Fruit fly (Drosophila melanogaster) whole organism, embryonic: ENCODE results near the gene CG42833.

Experiments
- Abd-B ChIP-seq: fragments of 200-800 bp; sonication (Bioruptor generic); optimal IDR thresholded peaks from 2 replicates; lab custom pipeline; 2018; ENCODE audit warnings: missing biosample characterization, mild to moderate bottlenecking, missing genetic modification characterization, moderate library complexity
- CG12659 ChIP-seq: fragments of 200-800 bp; sonication (Bioruptor generic); optimal IDR thresholded peaks from 3 replicates; lab custom pipeline; 2017; ENCODE audit warnings: mild to moderate bottlenecking, missing biosample characterization, missing genetic modification reagents, missing genetic modification characterization
- CG14710 ChIP-seq: fragments of 200-800 bp; sonication (Bioruptor generic); optimal IDR thresholded peaks from 3 replicates; lab custom pipeline; 2019; ENCODE audit warnings: missing biosample characterization, mild to moderate bottlenecking, missing genetic modification characterization, moderate library complexity
- CG15514 ChIP-seq: fragments of 200-800 bp; sonication (Bioruptor generic); optimal IDR thresholded peaks from 3 replicates; lab custom pipeline; 2017; ENCODE audit warnings: missing biosample characterization, missing genetic modification characterization, mild to moderate bottlenecking, moderate library complexity, missing genetic modification reagents
- CG1647 ChIP-seq: fragments of 200-800 bp; sonication (Bioruptor generic); optimal IDR thresholded peaks from 3 replicates; lab custom pipeline; 2016; ENCODE audit warnings: missing biosample characterization, missing genetic modification characterization
- CG16813 ChIP-seq: fragments of 200-800 bp; sonication (Bioruptor generic); IDR thresholded peaks from 3 replicates; pipeline ENCODE4 v1.3.6; 2022; ENCODE audit warnings: missing biosample characterization, missing genetic modification characterization; ENCODE audit not compliant: partially characterized antibody
- CG17186 ChIP-seq: fragments of 200-800 bp; sonication (Bioruptor generic); optimal IDR thresholded peaks from 3 replicates; lab custom pipeline; 2017; ENCODE audit warnings: missing biosample characterization, missing genetic modification reagents, missing genetic modification characterization
- CG18619 ChIP-seq: fragments of 200-800 bp; sonication (Bioruptor generic); optimal IDR thresholded peaks from 3 replicates; lab custom pipeline; 2017; ENCODE audit warnings: missing biosample characterization, mild to moderate bottlenecking, missing genetic modification characterization
- CG2116 ChIP-seq: fragments of 200-800 bp; sonication (Bioruptor generic); optimal IDR thresholded peaks from 3 replicates; lab custom pipeline; 2018; ENCODE audit warnings: missing biosample characterization, mild to moderate bottlenecking, missing genetic modification characterization
- CG2712 ChIP-seq: fragments of 200-800 bp; optimal IDR thresholded peaks from 3 replicates; lab custom pipeline; 2019; ENCODE audit warnings: missing biosample characterization, mild to moderate bottlenecking, missing genetic modification characterization, moderate library complexity
- CG34422 ChIP-seq: fragments of 200-800 bp; sonication (Bioruptor generic); IDR thresholded peaks from 3 replicates; pipeline ENCODE4 v1.3.6; 2022; ENCODE audit warnings: missing biosample characterization, missing genetic modification characterization
- CG3995 ChIP-seq: fragments of 200-800 bp; sonication (Bioruptor generic); optimal IDR thresholded peaks from 3 replicates; lab custom pipeline; 2016; ENCODE audit warnings: missing biosample characterization, missing genetic modification characterization
- CG42726 ChIP-seq: fragments of 200-800 bp; sonication (Bioruptor generic); IDR thresholded peaks from 2 replicates; pipeline ENCODE4 v1.3.6; 2022; ENCODE audit warnings: missing biosample characterization, missing genetic modification characterization; ENCODE audit not compliant: partially characterized antibody
- CG4360 ChIP-seq: fragments of 200-800 bp; sonication (Bioruptor generic); IDR thresholded peaks from 2 replicates; pipeline ENCODE4 v1.3.6; 2022; ENCODE audit warnings: missing biosample characterization, missing genetic modification characterization
- CG4617 ChIP-seq: fragments of 200-800 bp; sonication (Bioruptor generic); optimal IDR thresholded peaks from 3 replicates; lab custom pipeline; 2016; ENCODE audit warnings: missing biosample characterization, missing genetic modification characterization, borderline replicate concordance
- CG8924 ChIP-seq: fragments of 200-800 bp; optimal IDR thresholded peaks from 3 replicates; lab custom pipeline; 2019; ENCODE audit warnings: missing biosample characterization, mild to moderate bottlenecking, missing genetic modification characterization, moderate library complexity
- CG9797 ChIP-seq: fragments of 200-800 bp; sonication (Bioruptor generic); optimal IDR thresholded peaks from 3 replicates; lab custom pipeline; 2018; ENCODE audit warnings: missing biosample characterization, mild to moderate bottlenecking, missing genetic modification characterization
- CoRest ChIP-seq: fragments of 200-800 bp; sonication (Bioruptor generic); optimal IDR thresholded peaks from 3 replicates; lab custom pipeline; 2018; ENCODE audit warnings: missing biosample characterization, mild to moderate bottlenecking, missing genetic modification characterization, moderate library complexity
- Dll ChIP-seq: fragments of 200-800 bp; sonication (Bioruptor generic); IDR thresholded peaks from 4 replicates; pipeline ENCODE4 v1.3.6; 2022; ENCODE audit warnings: missing biosample characterization, missing genetic modification characterization; ENCODE audit not compliant: partially characterized antibody
- Dp ChIP-seq: fragments of 200-800 bp; sonication (Bioruptor generic); optimal IDR thresholded peaks from 2 replicates; lab custom pipeline; 2018; ENCODE audit warnings: missing biosample characterization, mild to moderate bottlenecking, missing genetic modification characterization, moderate library complexity
- E2f2 ChIP-seq: fragments of 200-800 bp; sonication (Bioruptor generic); IDR thresholded peaks from 2 replicates; pipeline ENCODE4 v1.3.6; 2022; ENCODE audit warnings: missing biosample characterization, missing genetic modification characterization
- Hand ChIP-seq: fragments of 200-800 bp; sonication (Bioruptor generic); optimal IDR thresholded peaks from 2 replicates; lab custom pipeline; 2017; ENCODE audit warnings: mild to moderate bottlenecking, missing biosample characterization, missing genetic modification reagents, missing genetic modification characterization
- Hr51 ChIP-seq, 2 experiments: fragments of 200-800 bp; sonication (Bioruptor generic); optimal IDR thresholded peaks; 2 replicates in 1 of 2; 3 replicates in 1 of 2; lab custom pipeline; 2016 to 2018; ENCODE audit warnings: missing biosample characterization in 2 of 2, missing genetic modification characterization in 2 of 2, mild to moderate bottlenecking in 1 of 2, moderate library complexity in 1 of 2
- Lhr ChIP-seq: fragments of 200-800 bp; sonication (Bioruptor generic); optimal IDR thresholded peaks from 3 replicates; lab custom pipeline; 2017; ENCODE audit warnings: mild to moderate bottlenecking, missing biosample characterization, missing genetic modification reagents, missing genetic modification characterization
- MESR4 ChIP-seq: fragments of 200-800 bp; sonication (Bioruptor generic); optimal IDR thresholded peaks from 2 replicates; lab custom pipeline; 2018; ENCODE audit warnings: missing biosample characterization, mild to moderate bottlenecking, missing genetic modification characterization, moderate library complexity
- Myb ChIP-seq: fragments of 200-800 bp; sonication (Bioruptor generic); optimal IDR thresholded peaks from 2 replicates; lab custom pipeline; 2016; ENCODE audit warnings: missing biosample characterization, missing genetic modification characterization
- Sry-δ ChIP-seq: fragments of 200-800 bp; sonication (Bioruptor generic); optimal IDR thresholded peaks from 2 replicates; lab custom pipeline; 2016; ENCODE audit warnings: missing biosample characterization, missing genetic modification characterization
- abd-A ChIP-seq: fragments of 200-800 bp; sonication (Bioruptor generic); optimal IDR thresholded peaks from 3 replicates; lab custom pipeline; 2019; ENCODE audit warnings: missing biosample characterization, mild to moderate bottlenecking, missing genetic modification characterization, moderate library complexity
- cwo ChIP-seq: fragments of 200-800 bp; sonication (Bioruptor generic); optimal IDR thresholded peaks from 3 replicates; lab custom pipeline; 2017; ENCODE audit warnings: missing biosample characterization, missing genetic modification characterization, mild to moderate bottlenecking, moderate library complexity, missing genetic modification reagents
- dysf ChIP-seq: fragments of 200-800 bp; sonication (Bioruptor generic); IDR thresholded peaks from 3 replicates; pipeline ENCODE4 v1.3.6; 2022; ENCODE audit warnings: missing biosample characterization, missing genetic modification characterization
- ewg ChIP-seq: fragments of 200-800 bp; sonication (Bioruptor generic); optimal IDR thresholded peaks from 3 replicates; lab custom pipeline; 2017; ENCODE audit warnings: mild to moderate bottlenecking, missing biosample characterization, missing genetic modification reagents, missing genetic modification characterization
- exex ChIP-seq: fragments of 200-800 bp; sonication (Bioruptor generic); optimal IDR thresholded peaks from 4 replicates; lab custom pipeline; 2018; ENCODE audit warnings: missing biosample characterization, mild to moderate bottlenecking, missing genetic modification characterization, moderate library complexity
- gfzf ChIP-seq: fragments of 200-800 bp; sonication (Bioruptor generic); optimal IDR thresholded peaks from 2 replicates; lab custom pipeline; 2016; ENCODE audit warnings: missing biosample characterization, mild to moderate bottlenecking, missing genetic modification characterization, moderate library complexity
- nmo ChIP-seq: fragments of 200-800 bp; sonication (Bioruptor generic); optimal IDR thresholded peaks from 2 replicates; lab custom pipeline; 2018; ENCODE audit warnings: missing biosample characterization, mild to moderate bottlenecking, missing genetic modification characterization, moderate library complexity
- phol ChIP-seq: fragments of 200-800 bp; sonication (Bioruptor generic); optimal IDR thresholded peaks from 3 replicates; lab custom pipeline; 2018; ENCODE audit warnings: missing biosample characterization, mild to moderate bottlenecking, missing genetic modification characterization, moderate library complexity
- pzg ChIP-seq: fragments of 200-800 bp; sonication (Bioruptor generic); optimal IDR thresholded peaks from 3 replicates; lab custom pipeline; 2018; ENCODE audit warnings: missing biosample characterization, mild to moderate bottlenecking, missing genetic modification characterization, moderate library complexity
- sens ChIP-seq: fragments of 200-800 bp; sonication (Bioruptor generic); peaks from one replicate; lab custom pipeline; 2016; ENCODE audit warnings: missing biosample characterization, missing genetic modification characterization
- tin ChIP-seq: fragments of 200-800 bp; sonication (Bioruptor generic); optimal IDR thresholded peaks from 3 replicates; lab custom pipeline; 2016; ENCODE audit warnings: missing biosample characterization, missing genetic modification characterization
- unc-4 ChIP-seq: fragments of 200-800 bp; sonication (Bioruptor generic); IDR thresholded peaks from 2 replicates; pipeline ENCODE4 v1.3.6; 2022; ENCODE audit warnings: missing biosample characterization, missing genetic modification characterization; ENCODE audit not compliant: partially characterized antibody
- vnd ChIP-seq: fragments of 200-800 bp; sonication (Bioruptor generic); IDR thresholded peaks from 3 replicates; pipeline ENCODE4 v1.3.6; 2022; ENCODE audit warnings: missing biosample characterization, missing genetic modification characterization; ENCODE audit not compliant: partially characterized antibody
- zen ChIP-seq: fragments of 200-800 bp; sonication (Bioruptor generic); optimal IDR thresholded peaks from 3 replicates; lab custom pipeline; 2018; ENCODE audit warnings: missing biosample characterization, mild to moderate bottlenecking, missing genetic modification characterization, moderate library complexity

CG42833 gene

DNA sequence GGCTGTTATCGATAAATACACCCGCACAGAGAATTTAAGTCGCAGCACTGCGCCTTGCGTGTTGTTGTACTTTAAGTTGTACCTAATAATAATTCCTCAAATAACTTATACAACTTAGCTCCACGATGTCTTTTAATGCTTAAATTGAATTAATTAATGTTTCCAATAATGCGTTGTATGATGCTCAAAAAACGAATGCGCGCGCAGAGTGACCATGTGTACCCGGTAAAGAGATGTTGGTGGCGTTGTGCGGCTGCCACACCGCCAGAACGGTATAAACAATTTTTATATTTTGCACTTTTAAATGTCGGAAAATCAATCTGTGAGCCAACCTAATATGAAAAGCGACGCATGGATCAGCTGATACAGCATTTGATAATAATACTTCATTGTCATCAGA, 26.3 kb downstream of the CG42833 start (continued):
- peak; percentile 68 for TF ChIP-seq CG15514 (GFP tag; lab: Kevin White, UChicago)
- TF ChIP-seq exex (tag; lab: Kevin White, UChicago), result peak; percentile 5
- TF ChIP-seq unc-4, result peak; percentile 53; the same call in 1 of the 2 replicates
- TF ChIP-seq CG12659 (GFP tag; lab: Kevin White, UChicago), result peak; percentile 66
- TF ChIP-seq MESR4, result peak; percentile 58
- TF ChIP-seq CG8924 (tag; lab: Kevin White, UChicago), result peak; percentile 25
- TF ChIP-seq dysf (GFP tag; lab: Robert Waterston, UW), result no peak
- TF ChIP-seq Abd-B (GFP tag; lab: Kevin White, UChicago), result peak; percentile 44
- peak; percentile 94 for TF ChIP-seq Myb (GFP tag; lab: Kevin White, UChicago)
- peak; percentile 96 for TF ChIP-seq CG17186 (GFP tag; lab: Kevin White, UChicago)
- peak; percentile 36 for TF ChIP-seq Lhr (GFP tag; lab: Kevin White, UChicago)
- TF ChIP-seq CG18619 (GFP tag; lab: Kevin White, UChicago), result no peak
- peak; percentile 29 for TF ChIP-seq CG2712 (tag; lab: Kevin White, UChicago)
- no peak for TF ChIP-seq Hr51 (GFP tag; optimal IDR thresholded peaks at IDR 0.05; lab: Kevin White, UChicago)
- TF ChIP-seq CoRest (tag; lab: Kevin White, UChicago), result peak; percentile 38
- TF ChIP-seq gfzf (GFP tag; lab: Kevin White, UChicago), result peak; percentile 91
- peak; percentile 57 for TF ChIP-seq Sry-δ (GFP tag; lab: Kevin White, UChicago)
- no peak for TF ChIP-seq abd-A
- TF ChIP-seq tin (GFP tag; lab: Kevin White, UChicago), result no peak
- 0 out of 3 replicates have a peak, but pooled peaks have one; percentile 25 for TF ChIP-seq vnd
- TF ChIP-seq Dll (GFP tag; lab: Robert Waterston, UW), result 0 out of 4 replicates have a peak, but pooled peaks have one; percentile 52
- peak; percentile 99 for TF ChIP-seq ewg (GFP tag; lab: Kevin White, UChicago)
- TF ChIP-seq zen (tag; lab: Kevin White, UChicago), result peak; percentile 46
- peak; percentile 37; the same call in 1 of the 2 replicates for TF ChIP-seq CG4360
- TF ChIP-seq CG1647, result no peak
- peak; percentile 72 for TF ChIP-seq pzg
- TF ChIP-seq nmo (GFP tag; lab: Kevin White, UChicago), result peak; percentile 38
- no peak for TF ChIP-seq cwo
- no peak; the same call in 2 of the 3 replicates for TF ChIP-seq CG34422 (GFP tag; lab: Robert Waterston, UW)
- TF ChIP-seq E2f2 (GFP tag; lab: Robert Waterston, UW), result peak; percentile 82
- TF ChIP-seq CG4617 (GFP tag; lab: Kevin White, UChicago), result peak; percentile 88
- peak; percentile 86 for TF ChIP-seq CG2116
- peak; percentile 81 for TF ChIP-seq CG9797 (GFP tag; lab: Kevin White, UChicago)
- no peak for TF ChIP-seq CG42726
- TF ChIP-seq sens (GFP tag; lab: Kevin White, UChicago), result peak; percentile 77
- TF ChIP-seq Hand (GFP tag; lab: Kevin White, UChicago), result no peak
- peak; percentile 72 for TF ChIP-seq Dp (GFP tag; lab: Kevin White, UChicago)
- TF ChIP-seq CG16813, result peak; percentile 39; the same call in 1 of the 3 replicates
- TF ChIP-seq CG3995 (GFP tag; lab: Kevin White, UChicago), result peak; percentile 78
- TF ChIP-seq phol (tag; lab: Kevin White, UChicago), result peak; percentile 41
- peak; percentile 60 for TF ChIP-seq CG14710 (tag; lab: Kevin White, UChicago)
